Worm (Caenorhabditis elegans) whole organism, L4/young adult: ENCODE results near the gene M106.2.

ENCODE experiments used
- W03F9.2 ChIP-seq: fragments of 150-350 bp; optimal IDR thresholded peaks from 2 replicates; lab custom pipeline; 2014; ENCODE audit warnings: missing biosample characterization, missing genetic modification characterization
- dao-5 ChIP-seq: sonication (generic microtip); optimal IDR thresholded peaks from 2 replicates; lab custom pipeline; 2016; ENCODE audit warnings: missing genotype, missing genetic modification characterization, moderate library complexity, missing compliant biosample characterization
- him-1 ChIP-seq: sonication (generic microtip); optimal IDR thresholded peaks from 2 replicates; lab custom pipeline; 2016; ENCODE audit warnings: missing genotype, missing genetic modification reagents, missing genetic modification characterization, missing compliant biosample characterization

The M106.2 gene

ce11 chrII:10838550-10838949 is 11.3 kb downstream of the M106.2 start:
- no peak for TF ChIP-seq him-1 (tag; lab: Kevin White, UChicago)
- TF ChIP-seq W03F9.2 (tag; lab: Kevin White, UChicago): no peak
- no peak for TF ChIP-seq dao-5 (tag; lab: Kevin White, UChicago)

- TF ChIP-seq dao-5 (tag; lab: Kevin White, UChicago): no peak
- no peak for TF ChIP-seq him-1 (tag; lab: Kevin White, UChicago)
- TF ChIP-seq W03F9.2 (tag; lab: Kevin White, UChicago): no peak
These were observed 15.1 kb downstream of the M106.2 start for ce11 chrII:10834717-10835116.

ce11 chrII:10829572-10829971 is 20.2 kb downstream of the M106.2 start:
- TF ChIP-seq him-1 (tag; lab: Kevin White, UChicago) (no peak), dao-5 (tag; lab: Kevin White, UChicago) (no peak), W03F9.2 (tag; lab: Kevin White, UChicago) (no peak)

- TF ChIP-seq W03F9.2 (tag; lab: Kevin White, UChicago) (no peak), dao-5 (tag; lab: Kevin White, UChicago) (no peak), him-1 (tag; lab: Kevin White, UChicago) (no peak)
These were observed 20.7 kb downstream of the M106.2 start, which contains the start of gene VM106R.1 for ce11 chrII:10829081-10829480. Gene VM106R.1, minus strand, starts transcription at chrII:10829181.

ce11 chrII:10824046-10824445 is 25.8 kb downstream of the M106.2 start, which contains the start of the genes R06F6.12 and mix-1:
Gene R06F6.12, minus strand, starts transcription at chrII:10824081.
Gene mix-1, plus strand, starts transcription at chrII:10824246.
- TF ChIP-seq dao-5 (tag; lab: Kevin White, UChicago) (no peak), W03F9.2 (tag; lab: Kevin White, UChicago) (peak; percentile 73)

ce11 chrII:10820679-10821078 is 29.1 kb downstream of the M106.2 start, which contains the start of gene ech-4:
Gene ech-4, plus strand, starts transcription at chrII:10821031.
- TF ChIP-seq W03F9.2 (tag; lab: Kevin White, UChicago): no peak
- TF ChIP-seq him-1 (tag; lab: Kevin White, UChicago): no peak
- no peak for TF ChIP-seq dao-5 (tag; lab: Kevin White, UChicago)

- TF ChIP-seq him-1 (tag; lab: Kevin White, UChicago): no peak
- no peak for TF ChIP-seq dao-5 (tag; lab: Kevin White, UChicago)
- no peak for TF ChIP-seq W03F9.2 (tag; lab: Kevin White, UChicago)
These were observed 29.8 kb downstream of the M106.2 start, which contains the start of gene R06F6.8 for ce11 chrII:10819928-10820423. Gene R06F6.8, minus strand, starts transcription at chrII:10819978.

- TF ChIP-seq him-1 (tag; lab: Kevin White, UChicago) (no peak), dao-5 (tag; lab: Kevin White, UChicago) (no peak), W03F9.2 (tag; lab: Kevin White, UChicago) (no peak)
These were observed 39.1 kb downstream of the M106.2 start, which contains the start of gene msrp-7 for ce11 chrII:10810690-10811089. Gene msrp-7, plus strand, starts transcription at chrII:10810990.

- TF ChIP-seq him-1 (tag; lab: Kevin White, UChicago) (no peak), W03F9.2 (tag; lab: Kevin White, UChicago) (no peak), dao-5 (tag; lab: Kevin White, UChicago) (no peak)
These were observed 41.0 kb downstream of the M106.2 start, which contains the start of gene R06F6.14 for ce11 chrII:10808708-10809343. Gene R06F6.14, plus strand, starts transcription at chrII:10809293.

- no peak for TF ChIP-seq W03F9.2 (tag; lab: Kevin White, UChicago)
- TF ChIP-seq dao-5 (tag; lab: Kevin White, UChicago): no peak
- no peak for TF ChIP-seq him-1 (tag; lab: Kevin White, UChicago)
These were observed 44.4 kb downstream of the M106.2 start, which contains the start of gene ceh-62 for ce11 chrII:10805437-10805836. Gene ceh-62, plus strand, starts transcription at chrII:10805737.

- TF ChIP-seq him-1 (tag; lab: Kevin White, UChicago) (no peak), W03F9.2 (tag; lab: Kevin White, UChicago) (no peak), dao-5 (tag; lab: Kevin White, UChicago) (no peak)
These were observed 44.9 kb downstream of the M106.2 start for ce11 chrII:10804907-10805306.

ce11 chrII:10804442-10804841 is 45.4 kb downstream of the M106.2 start:
- TF ChIP-seq dao-5 (tag; lab: Kevin White, UChicago) (no peak), him-1 (tag; lab: Kevin White, UChicago) (no peak), W03F9.2 (tag; lab: Kevin White, UChicago) (no peak)

- TF ChIP-seq him-1 (tag; lab: Kevin White, UChicago): no peak
- TF ChIP-seq dao-5 (tag; lab: Kevin White, UChicago): no peak
- TF ChIP-seq W03F9.2 (tag; lab: Kevin White, UChicago): no peak
These were observed 49.6 kb downstream of the M106.2 start for ce11 chrII:10800209-10800608.
